Worm (Caenorhabditis elegans) whole organism, young adult: ENCODE results near the gene klp-7.

Experiments used
- B0261.1 ChIP-seq: sonication (generic microtip); optimal IDR thresholded peaks from 2 replicates; lab custom pipeline; 2016; ENCODE audit warnings: mild to moderate bottlenecking, missing genetic modification characterization, moderate library complexity, missing compliant biosample characterization
- B0336.3 ChIP-seq: fragments of 200-800 bp; sonication (Bioruptor generic); IDR thresholded peaks from 2 replicates; pipeline ENCODE4 v1.3.6; 2022; ENCODE audit warnings: missing genetic modification characterization, missing compliant biosample characterization
- F33H1.4 ChIP-seq: fragments of 200-800 bp; sonication (Bioruptor generic); IDR thresholded peaks from 2 replicates; pipeline ENCODE4 v1.3.6; 2022; ENCODE audit warnings: missing genetic modification reagents, missing genetic modification characterization, missing compliant biosample characterization
- K11D2.4 ChIP-seq: fragments of 200-800 bp; sonication (Bioruptor generic); IDR thresholded peaks from 2 replicates; pipeline ENCODE4 v1.3.6; 2022; ENCODE audit warnings: missing genetic modification reagents, missing genetic modification characterization, missing compliant biosample characterization
- ama-1 ChIP-seq, 3 experiments: fragments of 150-350 bp in 1 of 3; sonication (generic microtip) in 2 of 3; optimal IDR thresholded peaks; 2 replicates each; lab custom pipeline; 2014 to 2018; ENCODE audit warnings: missing biosample characterization in 2 of 3, missing genetic modification characterization in 2 of 3, missing genetic modification reagents in 2 of 3
- atf-7 ChIP-seq: sonication (generic microtip); optimal IDR thresholded peaks from 2 replicates; lab custom pipeline; 2017; ENCODE audit warnings: mild to moderate bottlenecking, missing genetic modification characterization, missing compliant biosample characterization
- bed-2 ChIP-seq: fragments of 200-800 bp; sonication (Bioruptor generic); IDR thresholded peaks from 2 replicates; pipeline ENCODE4 v1.3.6; 2022; ENCODE audit warnings: missing genetic modification reagents, missing genetic modification characterization, missing compliant biosample characterization
- cebp-1 ChIP-seq, 2 experiments: fragments of 200-800 bp in 1 of 2; sonication (Bioruptor generic) in 1 of 2; sonication (generic microtip) in 1 of 2; IDR thresholded peaks in 1 of 2; optimal IDR thresholded peaks in 1 of 2; 2 replicates each; pipeline versions ENCODE4 v1.3.6 to Lab custom; 2017 to 2022; ENCODE audit warnings: missing compliant biosample characterization in 2 of 2, missing genetic modification characterization in 2 of 2, mild to moderate bottlenecking in 1 of 2, missing genetic modification reagents in 1 of 2, moderate library complexity in 1 of 2
- cebp-2 ChIP-seq: fragments of 200-800 bp; sonication (Bioruptor generic); IDR thresholded peaks from 2 replicates; pipeline ENCODE4 v1.3.6; 2022; ENCODE audit warnings: missing genetic modification characterization, missing compliant biosample characterization
- ceh-79 ChIP-seq: sonication (generic microtip); optimal IDR thresholded peaks from 2 replicates; lab custom pipeline; 2017; ENCODE audit warnings: mild to moderate bottlenecking, missing genetic modification characterization, missing compliant biosample characterization
- egrh-3 ChIP-seq: fragments of 200-800 bp; sonication (Bioruptor generic); IDR thresholded peaks from 2 replicates; pipeline ENCODE4 v1.3.6; 2022; ENCODE audit warnings: missing genetic modification reagents, missing genetic modification characterization, missing compliant biosample characterization
- him-1 ChIP-seq: sonication (generic microtip); optimal IDR thresholded peaks from 2 replicates; lab custom pipeline; 2016; ENCODE audit warnings: missing genotype, missing genetic modification reagents, missing genetic modification characterization, missing compliant biosample characterization
- hsf-1 ChIP-seq: fragments of 200-800 bp; sonication (Bioruptor generic); IDR thresholded peaks from 2 replicates; pipeline ENCODE4 v1.3.6; 2022; ENCODE audit warnings: missing genetic modification reagents, missing genetic modification characterization, missing compliant biosample characterization
- lag-1 ChIP-seq: fragments of 200-800 bp; sonication (Bioruptor generic); IDR thresholded peaks from 2 replicates; pipeline ENCODE4 v1.3.6; 2022; ENCODE audit warnings: missing genetic modification reagents, missing genetic modification characterization, missing compliant biosample characterization
- lin-35 ChIP-seq, 3 experiments: fragments of 150-350 bp in 2 of 3; sonication (generic microtip) in 1 of 3; optimal IDR thresholded peaks; 2 replicates each; lab custom pipeline; 2014 to 2018; ENCODE audit warnings: missing biosample characterization in 3 of 3, missing genetic modification characterization in 3 of 3, missing genetic modification reagents in 3 of 3
- lin-40 ChIP-seq: sonication (generic microtip); optimal IDR thresholded peaks from 2 replicates; lab custom pipeline; 2016; ENCODE audit warnings: missing genetic modification characterization, mild to moderate bottlenecking, missing compliant biosample characterization, missing genotype, missing genetic modification reagents
- madf-10 ChIP-seq: sonication (generic microtip); optimal IDR thresholded peaks from 2 replicates; lab custom pipeline; 2016; ENCODE audit warnings: mild to moderate bottlenecking, missing genetic modification characterization, missing compliant biosample characterization
- madf-3 ChIP-seq: fragments of 200-800 bp; sonication (Bioruptor generic); IDR thresholded peaks from 2 replicates; pipeline ENCODE4 v1.3.6; 2022; ENCODE audit warnings: missing genetic modification reagents, missing genetic modification characterization, missing compliant biosample characterization
- madf-8 ChIP-seq: fragments of 200-800 bp; sonication (Bioruptor generic); conservative IDR thresholded peaks from 2 replicates; pipeline ENCODE4 v1.3.6; 2022; ENCODE audit warnings: missing genetic modification reagents, missing genetic modification characterization, missing compliant biosample characterization
- mes-4 ChIP-seq: sonication (generic microtip); optimal IDR thresholded peaks from 2 replicates; lab custom pipeline; 2016; ENCODE audit warnings: missing genotype, missing genetic modification characterization, missing compliant biosample characterization
- nhr-120 ChIP-seq: fragments of 200-800 bp; sonication (Bioruptor generic); IDR thresholded peaks from 2 replicates; pipeline ENCODE4 v1.3.6; 2022; ENCODE audit warnings: missing genetic modification characterization, missing compliant biosample characterization
- rpc-1 ChIP-seq, 2 experiments: fragments of 150-350 bp in 1 of 2; sonication (generic microtip) in 1 of 2; optimal IDR thresholded peaks; 2 replicates each; lab custom pipeline; 2014 to 2018; ENCODE audit warnings: missing biosample characterization in 1 of 2, missing genetic modification characterization in 1 of 2, missing genetic modification reagents in 1 of 2, missing genotype in 1 of 2
- sea-2 ChIP-seq: fragments of 200-800 bp; sonication (Bioruptor generic); IDR thresholded peaks from 2 replicates; pipeline ENCODE4 v1.3.6; 2022; ENCODE audit warnings: missing genetic modification characterization, missing compliant biosample characterization
- snpc-1.3 ChIP-seq: sonication (generic microtip); optimal IDR thresholded peaks from 2 replicates; lab custom pipeline; 2017; ENCODE audit warnings: missing genetic modification characterization, mild to moderate bottlenecking, missing compliant biosample characterization, antibody characterized with exemption, moderate library complexity, missing genotype, missing genetic modification reagents; ENCODE audit not compliant: insufficient read depth
- snpc-3.4 ChIP-seq: sonication (generic microtip); optimal IDR thresholded peaks from 2 replicates; lab custom pipeline; 2017; ENCODE audit warnings: missing genetic modification characterization, mild to moderate bottlenecking, missing compliant biosample characterization, antibody characterized with exemption, moderate library complexity, missing genotype, missing genetic modification reagents
- sptf-2 ChIP-seq: fragments of 200-800 bp; sonication (Bioruptor generic); optimal IDR thresholded peaks from 2 replicates; lab custom pipeline; 2018; ENCODE audit warnings: mild to moderate bottlenecking, missing genetic modification characterization, missing compliant biosample characterization
- tlf-1 ChIP-seq: fragments of 200-800 bp; sonication (Bioruptor generic); optimal IDR thresholded peaks from 2 replicates; lab custom pipeline; 2018; ENCODE audit warnings: mild to moderate bottlenecking, missing genetic modification characterization, missing compliant biosample characterization
- unc-62 ChIP-seq: fragments of 150-350 bp; optimal IDR thresholded peaks from 2 replicates; lab custom pipeline; 2014; ENCODE audit warnings: missing biosample characterization, missing genetic modification reagents, missing genetic modification characterization
- ztf-22 ChIP-seq: fragments of 200-800 bp; sonication (Bioruptor generic); optimal IDR thresholded peaks from 2 replicates; lab custom pipeline; 2018; ENCODE audit warnings: mild to moderate bottlenecking, missing genetic modification characterization, moderate library complexity, missing compliant biosample characterization
- ztf-3 ChIP-seq: fragments of 200-800 bp; sonication (Bioruptor generic); optimal IDR thresholded peaks from 2 replicates; lab custom pipeline; 2018; ENCODE audit warnings: mild to moderate bottlenecking, missing genetic modification characterization, missing compliant biosample characterization

klp-7 gene

ce11 chrIII:10759050-10760023, 46.4 kb upstream of the klp-7 start, which contains the start of gene tasp-1 (continued):
- peak; percentile 100 for TF ChIP-seq sea-2 (GFP tag; lab: Robert Waterston, UW)
- TF ChIP-seq bed-2 (GFP tag; lab: Robert Waterston, UW), result peak; percentile 99
- peak; percentile 90 for TF ChIP-seq unc-62
- TF ChIP-seq hsf-1 (GFP tag; lab: Robert Waterston, UW), result peak; percentile 93
- TF ChIP-seq him-1 (tag; lab: Kevin White, UChicago), result peak; percentile 90
- peak; percentile 95 for TF ChIP-seq lag-1 (GFP tag; lab: Robert Waterston, UW)
- TF ChIP-seq K11D2.4 (GFP tag; lab: Robert Waterston, UW), result peak; percentile 100
- peak; percentile 96 to 100 (median 99) for TF ChIP-seq lin-35 (GFP tag; optimal IDR thresholded peaks at IDR 0.05; lab: Kevin White, UChicago)
- peak; percentile 54 for TF ChIP-seq B0261.1 (tag; lab: Kevin White, UChicago)
- peak; percentile 100 for TF ChIP-seq ztf-22 (GFP tag; lab: Kevin White, UChicago)
- TF ChIP-seq B0336.3 (GFP tag; lab: Robert Waterston, UW), result peak; percentile 100
- TF ChIP-seq madf-3, result peak; percentile 99
- TF ChIP-seq F33H1.4, result peak; percentile 94
- TF ChIP-seq madf-8, result peak; percentile 93
- TF ChIP-seq ztf-3 (GFP tag; lab: Kevin White, UChicago), result peak; percentile 99

- TF ChIP-seq atf-7 (tag; lab: Kevin White, UChicago), result peak; percentile 7
- TF ChIP-seq ama-1 (optimal IDR thresholded peaks at IDR 0.05; lab: Kevin White, UChicago), result peak; percentile 75
- TF ChIP-seq ama-1 (GFP tag; optimal IDR thresholded peaks at IDR 0.05; lab: Kevin White, UChicago), result no peak
- no peak for TF ChIP-seq tlf-1 (GFP tag; lab: Kevin White, UChicago)
- TF ChIP-seq cebp-1 (GFP tag; IDR thresholded peaks at IDR 0.05; lab: Robert Waterston, UW), result no peak
- peak; percentile 48 for TF ChIP-seq cebp-1 (tag; optimal IDR thresholded peaks at IDR 0.05; lab: Kevin White, UChicago)
- TF ChIP-seq egrh-3 (GFP tag; lab: Robert Waterston, UW), result no peak
These were observed 42.7 kb upstream of the klp-7 start, which contains the start of gene dpy-28 for ce11 chrIII:10763032-10763431. TSS of gene dpy-28 (plus strand) at chrIII:10763131.

ce11 chrIII:10769693-10770092, 36.0 kb upstream of the klp-7 start:
- TF ChIP-seq sptf-2 (no peak), tlf-1 (GFP tag; lab: Kevin White, UChicago) (no peak), sea-2 (GFP tag; lab: Robert Waterston, UW) (no peak)
- TF ChIP-seq, all 124 proteins: peak for 0

- TF ChIP-seq K11D2.4 (GFP tag; lab: Robert Waterston, UW), result no peak
- no peak for TF ChIP-seq mes-4 (tag; lab: Kevin White, UChicago)
- no peak for TF ChIP-seq lin-40 (tag; lab: Kevin White, UChicago)
- no peak for TF ChIP-seq snpc-3.4 (tag; lab: Kevin White, UChicago)
- TF ChIP-seq madf-10 (tag; lab: Kevin White, UChicago), result no peak
- no peak for TF ChIP-seq rpc-1 (optimal IDR thresholded peaks at IDR 0.05; lab: Kevin White, UChicago)
- TF ChIP-seq rpc-1 (tag; optimal IDR thresholded peaks at IDR 0.05; lab: Kevin White, UChicago), result no peak
- no peak for TF ChIP-seq cebp-2 (GFP tag; lab: Robert Waterston, UW)
- TF ChIP-seq nhr-120, result no peak
- TF ChIP-seq snpc-1.3 (tag; lab: Kevin White, UChicago), result no peak
- no peak for TF ChIP-seq ama-1 (optimal IDR thresholded peaks at IDR 0.05; lab: Kevin White, UChicago)
- TF ChIP-seq ama-1 (GFP tag; optimal IDR thresholded peaks at IDR 0.05; lab: Kevin White, UChicago), result no peak
- no peak for TF ChIP-seq ceh-79 (tag; lab: Kevin White, UChicago)
These were observed 24.2 kb upstream of the klp-7 start, which contains the start of gene ptr-19 for ce11 chrIII:10781553-10781952. TSS of gene ptr-19 (plus strand) at chrIII:10781853.
